Fruit fly (Drosophila melanogaster) whole organism, embryonic: ENCODE results near the gene ND-13A.

Experiments
- Adf1 ChIP-seq: fragments of 200-800 bp; sonication (Bioruptor generic); IDR thresholded peaks from 2 replicates; pipeline ENCODE4 v1.3.6; 2022; ENCODE audit warnings: missing biosample characterization, missing genetic modification characterization
- Atf6 ChIP-seq: fragments of 200-800 bp; sonication (Bioruptor generic); IDR thresholded peaks from 2 replicates; pipeline ENCODE4 v1.3.6; 2022; ENCODE audit warnings: missing biosample characterization, missing genetic modification characterization
- Bgb ChIP-seq: fragments of 200-800 bp; sonication (Bioruptor generic); IDR thresholded peaks from 2 replicates; pipeline ENCODE4 v1.3.6; 2022; ENCODE audit warnings: missing biosample characterization, missing genetic modification characterization; ENCODE audit not compliant: partially characterized antibody
- Bteb2 ChIP-seq: fragments of 200-800 bp; sonication (Bioruptor generic); optimal IDR thresholded peaks from 2 replicates; lab custom pipeline; 2016; ENCODE audit warnings: missing biosample characterization, missing genetic modification characterization
- CG10462 ChIP-seq: fragments of 200-800 bp; sonication (Bioruptor generic); optimal IDR thresholded peaks from 2 replicates; lab custom pipeline; 2016; ENCODE audit warnings: missing biosample characterization, missing genetic modification characterization
- CG11085 ChIP-seq: fragments of 200-800 bp; sonication (Bioruptor generic); IDR thresholded peaks from 2 replicates; pipeline ENCODE4 v1.3.6; 2022; ENCODE audit warnings: missing biosample characterization, missing genetic modification characterization
- CG13775 ChIP-seq: fragments of 200-800 bp; sonication (Bioruptor generic); optimal IDR thresholded peaks from 3 replicates; lab custom pipeline; 2017; ENCODE audit warnings: missing biosample characterization, mild to moderate bottlenecking, missing genetic modification characterization
- CG1529 ChIP-seq: fragments of 200-800 bp; sonication (Bioruptor generic); optimal IDR thresholded peaks from 3 replicates; lab custom pipeline; 2018; ENCODE audit warnings: missing biosample characterization, missing genetic modification characterization
- CG1603 ChIP-seq: fragments of 200-800 bp; sonication (Bioruptor generic); optimal IDR thresholded peaks from 2 replicates; lab custom pipeline; 2019; ENCODE audit warnings: missing biosample characterization, mild to moderate bottlenecking, missing genetic modification characterization, moderate library complexity
- CG18011 ChIP-seq: fragments of 200-800 bp; sonication (Bioruptor generic); optimal IDR thresholded peaks from 2 replicates; lab custom pipeline; 2017; ENCODE audit warnings: missing biosample characterization, missing genetic modification characterization, mild to moderate bottlenecking, moderate library complexity, missing genotype
- CG2120 ChIP-seq: fragments of 200-800 bp; sonication (Bioruptor generic); optimal IDR thresholded peaks from 3 replicates; lab custom pipeline; 2016; ENCODE audit warnings: missing biosample characterization, missing genetic modification characterization
- CG2129 ChIP-seq: fragments of 200-800 bp; sonication (Bioruptor generic); IDR thresholded peaks from 2 replicates; pipeline ENCODE4 v1.3.6; 2022; ENCODE audit warnings: missing biosample characterization, missing genetic modification characterization; ENCODE audit not compliant: partially characterized antibody
- CG31365 ChIP-seq: fragments of 200-800 bp; sonication (Bioruptor generic); optimal IDR thresholded peaks from 2 replicates; lab custom pipeline; 2018; ENCODE audit warnings: missing biosample characterization, mild to moderate bottlenecking, missing genetic modification characterization
- CG32767 ChIP-seq: fragments of 200-800 bp; sonication (Bioruptor generic); IDR thresholded peaks from 2 replicates; pipeline ENCODE4 v1.3.6; 2022; ENCODE audit warnings: missing biosample characterization, missing genetic modification characterization
- CG33213 ChIP-seq: fragments of 200-800 bp; sonication (Bioruptor generic); optimal IDR thresholded peaks from 3 replicates; lab custom pipeline; 2016; ENCODE audit warnings: missing biosample characterization, missing genetic modification characterization
- CG42726 ChIP-seq: fragments of 200-800 bp; sonication (Bioruptor generic); IDR thresholded peaks from 2 replicates; pipeline ENCODE4 v1.3.6; 2022; ENCODE audit warnings: missing biosample characterization, missing genetic modification characterization; ENCODE audit not compliant: partially characterized antibody
- CG4820 ChIP-seq: fragments of 200-800 bp; sonication (Bioruptor generic); optimal IDR thresholded peaks from 3 replicates; lab custom pipeline; 2016; ENCODE audit warnings: missing biosample characterization, missing genetic modification characterization
- CG6272 ChIP-seq: fragments of 200-800 bp; sonication (Bioruptor generic); IDR thresholded peaks from 2 replicates; pipeline ENCODE4 v1.3.6; 2022; ENCODE audit warnings: missing biosample characterization, missing genetic modification characterization
- CG7372 ChIP-seq: fragments of 200-800 bp; sonication (Bioruptor generic); IDR thresholded peaks from 2 replicates; pipeline ENCODE4 v1.3.6; 2022; ENCODE audit warnings: missing biosample characterization, missing genetic modification characterization
- CG9437 ChIP-seq: fragments of 200-800 bp; sonication (Bioruptor generic); optimal IDR thresholded peaks from 2 replicates; lab custom pipeline; 2018; ENCODE audit warnings: missing biosample characterization, mild to moderate bottlenecking, missing genetic modification characterization
- CG9932 ChIP-seq: fragments of 200-800 bp; sonication (Bioruptor generic); IDR thresholded peaks from 2 replicates; pipeline ENCODE4 v1.3.6; 2022; ENCODE audit warnings: missing biosample characterization, missing genetic modification characterization
- Doc2 ChIP-seq: fragments of 200-800 bp; sonication (Bioruptor generic); IDR thresholded peaks from 2 replicates; pipeline ENCODE4 v1.3.6; 2022; ENCODE audit warnings: missing biosample characterization, missing genetic modification characterization
- Dp ChIP-seq: fragments of 200-800 bp; sonication (Bioruptor generic); optimal IDR thresholded peaks from 2 replicates; lab custom pipeline; 2018; ENCODE audit warnings: missing biosample characterization, mild to moderate bottlenecking, missing genetic modification characterization, moderate library complexity
- Elba2 ChIP-seq: fragments of 200-800 bp; sonication (Bioruptor generic); optimal IDR thresholded peaks from 3 replicates; lab custom pipeline; 2016; ENCODE audit warnings: missing biosample characterization, missing genetic modification characterization
- Hsf ChIP-seq: fragments of 200-800 bp; sonication (Bioruptor generic); optimal IDR thresholded peaks from 3 replicates; lab custom pipeline; 2016; ENCODE audit warnings: missing biosample characterization, missing genetic modification characterization
- Lhr ChIP-seq: fragments of 200-800 bp; sonication (Bioruptor generic); optimal IDR thresholded peaks from 3 replicates; lab custom pipeline; 2017; ENCODE audit warnings: mild to moderate bottlenecking, missing biosample characterization, missing genetic modification reagents, missing genetic modification characterization
- Mad ChIP-seq: fragments of 200-800 bp; sonication (Bioruptor generic); optimal IDR thresholded peaks from 2 replicates; lab custom pipeline; 2016; ENCODE audit warnings: missing biosample characterization, missing genetic modification characterization
- Med ChIP-seq: fragments of 200-800 bp; sonication (Bioruptor generic); peaks from one replicate; lab custom pipeline; 2016; ENCODE audit warnings: missing biosample characterization, missing genetic modification characterization, mild to moderate bottlenecking, inconsistent platforms, moderate library complexity
- NC2β ChIP-seq: fragments of 200-800 bp; sonication (Bioruptor generic); optimal IDR thresholded peaks from 2 replicates; lab custom pipeline; 2016; ENCODE audit warnings: missing biosample characterization, missing genetic modification characterization
- Nf-YA ChIP-seq: fragments of 200-800 bp; sonication (Bioruptor generic); IDR thresholded peaks from 2 replicates; pipeline ENCODE4 v1.3.6; 2022; ENCODE audit warnings: missing biosample characterization, missing genetic modification characterization
- Optix ChIP-seq: fragments of 200-800 bp; sonication (Bioruptor generic); IDR thresholded peaks from 3 replicates; pipeline ENCODE4 v1.3.6; 2022; ENCODE audit warnings: missing biosample characterization, missing genetic modification characterization
- Ravus ChIP-seq: fragments of 200-800 bp; sonication (Bioruptor generic); IDR thresholded peaks from 2 replicates; pipeline ENCODE4 v1.3.6; 2022; ENCODE audit warnings: missing biosample characterization, missing genetic modification characterization
- Rx ChIP-seq: fragments of 200-800 bp; sonication (Bioruptor generic); IDR thresholded peaks from 2 replicates; pipeline ENCODE4 v1.3.6; 2022; ENCODE audit warnings: missing biosample characterization, missing genetic modification characterization
- Taf1 ChIP-seq: fragments of 200-800 bp; sonication (Bioruptor generic); IDR thresholded peaks from 2 replicates; pipeline ENCODE4 v1.3.6; 2022; ENCODE audit warnings: missing biosample characterization, missing genetic modification characterization
- ac ChIP-seq: fragments of 200-800 bp; sonication (Bioruptor generic); optimal IDR thresholded peaks from 3 replicates; lab custom pipeline; 2017; ENCODE audit warnings: missing biosample characterization, mild to moderate bottlenecking, missing genetic modification characterization
- caup ChIP-seq: fragments of 200-800 bp; sonication (Bioruptor generic); optimal IDR thresholded peaks from 3 replicates; lab custom pipeline; 2017; ENCODE audit warnings: missing biosample characterization, mild to moderate bottlenecking, missing genetic modification characterization, moderate library complexity; ENCODE audit not compliant: severe bottlenecking
- dimm ChIP-seq: fragments of 200-800 bp; sonication (Bioruptor generic); IDR thresholded peaks from 2 replicates; pipeline ENCODE4 v1.3.6; 2022; ENCODE audit warnings: missing biosample characterization, missing genetic modification characterization
- dmrt99B ChIP-seq: fragments of 200-800 bp; sonication (Bioruptor generic); optimal IDR thresholded peaks from 2 replicates; lab custom pipeline; 2018; ENCODE audit warnings: missing biosample characterization, mild to moderate bottlenecking, missing genetic modification characterization, moderate library complexity
- dysf ChIP-seq: fragments of 200-800 bp; sonication (Bioruptor generic); IDR thresholded peaks from 3 replicates; pipeline ENCODE4 v1.3.6; 2022; ENCODE audit warnings: missing biosample characterization, missing genetic modification characterization
- en ChIP-seq: fragments of 200-800 bp; sonication (Bioruptor generic); optimal IDR thresholded peaks from 2 replicates; lab custom pipeline; 2016; ENCODE audit warnings: missing biosample characterization, missing genetic modification characterization
- gcm ChIP-seq: fragments of 200-800 bp; sonication (Bioruptor generic); optimal IDR thresholded peaks from 2 replicates; lab custom pipeline; 2019; ENCODE audit warnings: missing biosample characterization, mild to moderate bottlenecking, missing genetic modification characterization, moderate library complexity
- kah ChIP-seq: fragments of 200-800 bp; sonication (Bioruptor generic); optimal IDR thresholded peaks from 2 replicates; lab custom pipeline; 2018; ENCODE audit warnings: missing biosample characterization, mild to moderate bottlenecking, missing genetic modification characterization
- onecut ChIP-seq: fragments of 200-800 bp; sonication (Bioruptor generic); IDR thresholded peaks from 2 replicates; pipeline ENCODE4 v1.3.6; 2022; ENCODE audit warnings: missing biosample characterization, missing genetic modification characterization
- ranshi ChIP-seq: fragments of 200-800 bp; sonication (Bioruptor generic); IDR thresholded peaks from 2 replicates; pipeline ENCODE4 v1.3.6; 2022; ENCODE audit warnings: missing biosample characterization, missing genetic modification characterization
- row ChIP-seq: fragments of 200-800 bp; sonication (Bioruptor generic); IDR thresholded peaks from 3 replicates; pipeline ENCODE4 v1.3.6; 2022; ENCODE audit warnings: missing biosample characterization, missing genetic modification characterization
- sc ChIP-seq, 3 experiments: fragments of >200 bp in 2 of 3; fragments of 200-800 bp in 1 of 3; sonication (Bioruptor generic) in 1 of 3; optimal IDR thresholded peaks; 2 replicates in 2 of 3; 3 replicates in 1 of 3; lab custom pipeline; 2017; ENCODE audit warnings: mild to moderate bottlenecking in 1 of 3, missing biosample characterization in 1 of 3, missing genetic modification characterization in 1 of 3, missing genetic modification reagents in 1 of 3
- sens ChIP-seq: fragments of 200-800 bp; sonication (Bioruptor generic); peaks from one replicate; lab custom pipeline; 2016; ENCODE audit warnings: missing biosample characterization, missing genetic modification characterization
- sqz ChIP-seq: fragments of 200-800 bp; sonication (Bioruptor generic); optimal IDR thresholded peaks from 3 replicates; lab custom pipeline; 2018; ENCODE audit warnings: missing biosample characterization, mild to moderate bottlenecking, missing genetic modification characterization
- tna ChIP-seq: fragments of 200-800 bp; sonication (Bioruptor generic); IDR thresholded peaks from 2 replicates; pipeline ENCODE4 v1.3.6; 2022; ENCODE audit warnings: missing biosample characterization, missing genetic modification characterization; ENCODE audit not compliant: partially characterized antibody
- ttk ChIP-seq: fragments of 200-800 bp; sonication (Bioruptor generic); IDR thresholded peaks from 2 replicates; pipeline ENCODE4 v2.1.2; 2022; ENCODE audit warnings: missing biosample characterization, missing genetic modification characterization
- usp ChIP-seq: fragments of >200 bp; optimal IDR thresholded peaks from 2 replicates; lab custom pipeline; 2017; ENCODE audit warnings: missing biosample characterization, missing genetic modification characterization
- wor ChIP-seq: fragments of 200-800 bp; sonication (Bioruptor generic); IDR thresholded peaks from 2 replicates; pipeline ENCODE4 v1.3.6; 2022; ENCODE audit warnings: missing biosample characterization, missing genetic modification characterization

Gene ND-13A

dm6 chr2L:5096761-5097160, 3.3 kb downstream of the ND-13A start (continued):
- TF ChIP-seq CG42726 (GFP tag; lab: Robert Waterston, UW), result no peak
- no peak for TF ChIP-seq CG1529 (GFP tag; lab: Kevin White, UChicago)
- no peak for TF ChIP-seq Optix (GFP tag; lab: Robert Waterston, UW)
- peak; percentile 17; the same call in 1 of the 2 replicates for TF ChIP-seq ranshi (GFP tag; lab: Robert Waterston, UW)
- TF ChIP-seq usp (GFP tag; lab: Kevin White, UChicago), result no peak
- no peak for TF ChIP-seq Bteb2
- no peak for TF ChIP-seq CG9932 (GFP tag; lab: Robert Waterston, UW)
- no peak for TF ChIP-seq NC2β
- TF ChIP-seq Nf-YA, result no peak
- TF ChIP-seq CG2120 (GFP tag; lab: Kevin White, UChicago), result no peak
- no peak for TF ChIP-seq en (GFP tag; lab: Kevin White, UChicago)
- no peak for TF ChIP-seq row (GFP tag; lab: Robert Waterston, UW)
- TF ChIP-seq Dp (GFP tag; lab: Kevin White, UChicago), result no peak
- TF ChIP-seq sens (GFP tag; lab: Kevin White, UChicago), result no peak
- TF ChIP-seq Hsf, result no peak
- TF ChIP-seq sc (optimal IDR thresholded peaks at IDR 0.05; lab: Kevin White, UChicago), result no peak
- TF ChIP-seq sc (GFP tag; optimal IDR thresholded peaks at IDR 0.05; lab: Kevin White, UChicago), result no peak
- TF ChIP-seq caup, result peak; percentile 72
- TF ChIP-seq onecut, result peak; percentile 98
- TF ChIP-seq CG7372, result no peak
- TF ChIP-seq CG2129 (GFP tag; lab: Robert Waterston, UW), result no peak
- no peak for TF ChIP-seq Rx
- TF ChIP-seq CG13775 (GFP tag; lab: Kevin White, UChicago), result no peak
- TF ChIP-seq wor, result no peak
- TF ChIP-seq CG6272 (GFP tag; lab: Robert Waterston, UW), result no peak
- no peak for TF ChIP-seq CG10462 (GFP tag; lab: Kevin White, UChicago)
- TF ChIP-seq CG18011, result no peak
- no peak for TF ChIP-seq ttk (GFP tag; lab: Robert Waterston, UW)
- TF ChIP-seq Med (GFP tag; lab: Kevin White, UChicago), result peak; percentile 80
- TF ChIP-seq CG4820 (GFP tag; lab: Kevin White, UChicago), result no peak
- TF ChIP-seq CG32767 (GFP tag; lab: Robert Waterston, UW), result peak; percentile 89
- no peak for TF ChIP-seq Elba2 (GFP tag; lab: Kevin White, UChicago)
- no peak for TF ChIP-seq Mad
- TF ChIP-seq Bgb (GFP tag; lab: Robert Waterston, UW), result 0 out of 2 replicates have a peak, but pooled peaks have one; percentile 6
- TF ChIP-seq Atf6 (GFP tag; lab: Robert Waterston, UW), result no peak
- no peak for TF ChIP-seq CG9437 (GFP tag; lab: Kevin White, UChicago)
- TF ChIP-seq dysf, result no peak
- peak; percentile 69 for TF ChIP-seq CG31365 (tag; lab: Kevin White, UChicago)
- no peak for TF ChIP-seq sqz (GFP tag; lab: Kevin White, UChicago)
- TF ChIP-seq ac (GFP tag; lab: Kevin White, UChicago), result peak; percentile 16
- TF ChIP-seq kah (GFP tag; lab: Kevin White, UChicago), result peak; percentile 41
- peak; percentile 6 for TF ChIP-seq dmrt99B (tag; lab: Kevin White, UChicago)
- no peak for TF ChIP-seq CG33213 (GFP tag; lab: Kevin White, UChicago)
- TF ChIP-seq Adf1, result no peak
- no peak for TF ChIP-seq gcm (GFP tag; lab: Kevin White, UChicago)
- no peak for TF ChIP-seq Ravus (GFP tag; lab: Robert Waterston, UW)
- TF ChIP-seq Taf1 (GFP tag; lab: Robert Waterston, UW), result no peak
- TF ChIP-seq Doc2 (GFP tag; lab: Robert Waterston, UW), result no peak
- no peak for TF ChIP-seq CG11085 (GFP tag; lab: Robert Waterston, UW)
- no peak for TF ChIP-seq tna
- no peak for TF ChIP-seq CG1603 (tag; lab: Kevin White, UChicago)
- TF ChIP-seq Lhr (GFP tag; lab: Kevin White, UChicago), result no peak
- TF ChIP-seq dimm (GFP tag; lab: Robert Waterston, UW), result no peak
